Worm (Caenorhabditis elegans) whole organism, L4 larva: ENCODE data around the gene fbxc-40.
"Not testable (repeated sequence)": the region's sequence is repeated elsewhere in the genome, so short reads cannot be mapped to it uniquely, and the experiment has no call there.

Experiments
- F10B5.3 ChIP-seq: sonication (generic microtip); optimal IDR thresholded peaks from 2 replicates; lab custom pipeline; 2016; ENCODE audit warnings: mild to moderate bottlenecking, missing genetic modification characterization, missing compliant biosample characterization
- F26F4.8 ChIP-seq: fragments of 200-800 bp; sonication (Bioruptor generic); conservative IDR thresholded peaks from 2 replicates; pipeline ENCODE4 v1.3.6; 2022; ENCODE audit warnings: missing genetic modification characterization, missing compliant biosample characterization
- F49E8.2 ChIP-seq: sonication (generic microtip); optimal IDR thresholded peaks from 2 replicates; lab custom pipeline; 2016; ENCODE audit warnings: missing compliant biosample characterization, mild to moderate bottlenecking, missing genetic modification characterization, borderline replicate concordance
- R02D3.7 ChIP-seq: fragments of 150-350 bp; sonication (generic microtip); optimal IDR thresholded peaks from 3 replicates; lab custom pipeline; 2014; ENCODE audit warnings: missing biosample characterization, missing genetic modification characterization
- T20F7.1 ChIP-seq: fragments of 200-800 bp; sonication (Bioruptor generic); optimal IDR thresholded peaks from 2 replicates; lab custom pipeline; 2018; ENCODE audit warnings: mild to moderate bottlenecking, missing genetic modification characterization, missing compliant biosample characterization
- T26A8.4 ChIP-seq: fragments of 200-800 bp; sonication (Bioruptor generic); IDR thresholded peaks from 2 replicates; pipeline ENCODE4 v1.3.6; 2022; ENCODE audit warnings: missing genetic modification characterization, missing compliant biosample characterization
- aha-1 ChIP-seq: fragments of 150-350 bp; peaks from one replicate; lab custom pipeline; 2014; ENCODE audit warnings: missing biosample characterization, missing genetic modification characterization
- aly-2 ChIP-seq: sonication (generic microtip); optimal IDR thresholded peaks from 2 replicates; lab custom pipeline; 2018; ENCODE audit warnings: missing biosample characterization, missing genetic modification characterization
- ceh-44 ChIP-seq: fragments of 200-800 bp; sonication (Bioruptor generic); IDR thresholded peaks from 2 replicates; pipeline ENCODE4 v1.3.6; 2022; ENCODE audit warnings: missing genetic modification reagents, missing genetic modification characterization, missing compliant biosample characterization
- ceh-62 ChIP-seq: sonication (generic microtip); optimal IDR thresholded peaks from 2 replicates; lab custom pipeline; 2017; ENCODE audit warnings: missing biosample characterization, missing genetic modification characterization
- cey-2 ChIP-seq: sonication (generic microtip); optimal IDR thresholded peaks from 3 replicates; lab custom pipeline; 2017; ENCODE audit warnings: missing genetic modification characterization, mild to moderate bottlenecking, missing compliant biosample characterization, antibody characterized with exemption, borderline replicate concordance; ENCODE audit not compliant: insufficient read depth
- daf-12 ChIP-seq: fragments of 150-350 bp; optimal IDR thresholded peaks from 2 replicates; lab custom pipeline; 2014; ENCODE audit warnings: missing biosample characterization, missing genetic modification reagents, missing genetic modification characterization
- daf-19 ChIP-seq: fragments of 200-800 bp; sonication (Bioruptor generic); conservative IDR thresholded peaks from 2 replicates; pipeline ENCODE4 v1.3.6; 2022; ENCODE audit warnings: missing genetic modification characterization, missing compliant biosample characterization
- dmd-6 ChIP-seq: fragments of 200-800 bp; sonication (Bioruptor generic); IDR thresholded peaks from 2 replicates; pipeline ENCODE4 v1.3.6; 2022; ENCODE audit warnings: missing genetic modification reagents, missing genetic modification characterization, missing compliant biosample characterization
- dmd-9 ChIP-seq: fragments of 200-800 bp; sonication (Bioruptor generic); IDR thresholded peaks from 2 replicates; pipeline ENCODE4 v1.3.6; 2022; ENCODE audit warnings: missing genetic modification reagents, missing genetic modification characterization, missing compliant biosample characterization
- dpl-1 ChIP-seq: fragments of 150-350 bp; optimal IDR thresholded peaks from 2 replicates; lab custom pipeline; 2014; ENCODE audit warnings: missing biosample characterization, missing genetic modification reagents, missing genetic modification characterization
- egl-27 ChIP-seq: sonication (generic microtip); optimal IDR thresholded peaks from 3 replicates; lab custom pipeline; 2017; ENCODE audit warnings: missing biosample characterization, missing genetic modification reagents, missing genetic modification characterization
- fos-1 ChIP-seq: fragments of 150-350 bp; optimal IDR thresholded peaks from 2 replicates; lab custom pipeline; 2014; ENCODE audit warnings: missing biosample characterization, missing genetic modification characterization
- hif-1 ChIP-seq, 2 experiments: sonication (generic microtip); optimal IDR thresholded peaks; 2 replicates each; lab custom pipeline; 2016 to 2017; ENCODE audit warnings: missing compliant biosample characterization in 2 of 2, missing genetic modification characterization in 2 of 2, missing genetic modification reagents in 2 of 2, missing genotype in 2 of 2, mild to moderate bottlenecking in 1 of 2
- hlh-11 ChIP-seq: fragments of 200-800 bp; sonication (Bioruptor generic); optimal IDR thresholded peaks from 2 replicates; lab custom pipeline; 2018; ENCODE audit warnings: mild to moderate bottlenecking, missing genetic modification characterization, missing compliant biosample characterization
- hlh-30 ChIP-seq: sonication (generic microtip); optimal IDR thresholded peaks from 2 replicates; lab custom pipeline; 2017; ENCODE audit warnings: antibody characterized with exemption, mild to moderate bottlenecking, missing genetic modification characterization, missing compliant biosample characterization; ENCODE audit not compliant: insufficient read depth
- jun-1 ChIP-seq: fragments of 150-350 bp; optimal IDR thresholded peaks from 2 replicates; lab custom pipeline; 2014; ENCODE audit warnings: missing biosample characterization, missing genetic modification reagents, missing genetic modification characterization
- lim-7 ChIP-seq: fragments of 200-800 bp; sonication (Bioruptor generic); IDR thresholded peaks from 2 replicates; pipeline ENCODE4 v1.3.6; 2022; ENCODE audit warnings: missing genetic modification characterization, missing compliant biosample characterization
- lin-29 ChIP-seq: fragments of 200-800 bp; sonication (Bioruptor generic); IDR thresholded peaks from 2 replicates; pipeline ENCODE4 v1.3.6; 2022; ENCODE audit warnings: missing genetic modification reagents, missing genetic modification characterization, missing compliant biosample characterization
- lin-39 ChIP-seq: fragments of 150-350 bp; optimal IDR thresholded peaks from 2 replicates; lab custom pipeline; 2014; ENCODE audit warnings: missing biosample characterization, missing genetic modification reagents, missing genetic modification characterization
- lsy-2 ChIP-seq, 2 experiments: fragments of 150-350 bp in 1 of 2; sonication (generic microtip) in 1 of 2; optimal IDR thresholded peaks; 2 replicates each; lab custom pipeline; 2014 to 2017; ENCODE audit warnings: missing biosample characterization in 2 of 2, missing genetic modification characterization in 2 of 2
- madf-5 ChIP-seq, 2 experiments: fragments of 200-800 bp; sonication (Bioruptor generic); IDR thresholded peaks; 2 replicates each; pipeline ENCODE4 v1.3.6; 2022; ENCODE audit warnings: missing compliant biosample characterization in 2 of 2, missing genetic modification characterization in 2 of 2
- mep-1 ChIP-seq: fragments of 150-350 bp; sonication (generic microtip); optimal IDR thresholded peaks from 3 replicates; lab custom pipeline; 2014; ENCODE audit warnings: missing biosample characterization, missing genetic modification characterization
- nhr-102 ChIP-seq: sonication (generic microtip); optimal IDR thresholded peaks from 2 replicates; lab custom pipeline; 2016; ENCODE audit warnings: mild to moderate bottlenecking, missing genetic modification characterization, moderate library complexity, missing compliant biosample characterization
- nhr-11 ChIP-seq: fragments of 150-350 bp; optimal IDR thresholded peaks from 2 replicates; lab custom pipeline; 2014; ENCODE audit warnings: missing biosample characterization, missing genetic modification characterization
- nhr-28 ChIP-seq: fragments of 150-350 bp; optimal IDR thresholded peaks from 2 replicates; lab custom pipeline; 2014; ENCODE audit warnings: missing biosample characterization, missing genetic modification characterization
- nhr-42 ChIP-seq: fragments of 200-800 bp; sonication (Bioruptor generic); IDR thresholded peaks from 2 replicates; pipeline ENCODE4 v1.3.6; 2022; ENCODE audit warnings: missing genetic modification characterization, missing compliant biosample characterization
- nhr-6 ChIP-seq: fragments of 150-350 bp; optimal IDR thresholded peaks from 2 replicates; lab custom pipeline; 2014; ENCODE audit warnings: missing biosample characterization, missing genetic modification characterization
- nhr-77 ChIP-seq: fragments of 150-350 bp; optimal IDR thresholded peaks from 2 replicates; lab custom pipeline; 2014; ENCODE audit warnings: missing biosample characterization, missing genetic modification characterization
- pha-4 ChIP-seq, 2 experiments: fragments of 150-350 bp in 1 of 2; fragments of 200-800 bp in 1 of 2; sonication (Bioruptor generic) in 1 of 2; IDR thresholded peaks in 1 of 2; optimal IDR thresholded peaks in 1 of 2; 2 replicates each; pipeline versions ENCODE4 v1.3.6 to Lab custom; 2014 to 2022; ENCODE audit warnings: missing genetic modification characterization in 2 of 2, missing genetic modification reagents in 2 of 2, missing biosample characterization in 1 of 2, missing compliant biosample characterization in 1 of 2
- pqm-1 ChIP-seq: sonication (generic microtip); optimal IDR thresholded peaks from 2 replicates; lab custom pipeline; 2017; ENCODE audit warnings: missing biosample characterization, missing genetic modification characterization
- set-16 ChIP-seq: fragments of 200-800 bp; sonication (Bioruptor generic); IDR thresholded peaks from 2 replicates; pipeline ENCODE4 v1.3.6; 2022; ENCODE audit warnings: missing genetic modification reagents, missing genetic modification characterization, missing compliant biosample characterization
- snpc-1.2 ChIP-seq: fragments of 200-800 bp; sonication (Bioruptor generic); IDR thresholded peaks from 2 replicates; pipeline ENCODE4 v1.3.6; 2022; ENCODE audit warnings: missing genetic modification reagents, missing genetic modification characterization, missing compliant biosample characterization
- tra-1 ChIP-seq: fragments of 200-800 bp; sonication (Bioruptor generic); IDR thresholded peaks from 2 replicates; pipeline ENCODE4 v1.3.6; 2022; ENCODE audit warnings: missing genetic modification reagents, missing genetic modification characterization, missing compliant biosample characterization
- unc-130 ChIP-seq: sonication (generic microtip); optimal IDR thresholded peaks from 2 replicates; lab custom pipeline; 2016; ENCODE audit warnings: missing genetic modification reagents, missing genetic modification characterization, missing compliant biosample characterization
- unc-62 ChIP-seq, 3 experiments: fragments of 150-350 bp in 1 of 3; sonication (generic microtip); optimal IDR thresholded peaks in 2 of 3; peaks in 1 of 3; 1 replicate in 1 of 3; 2 replicates in 2 of 3; lab custom pipeline; 2014 to 2017; ENCODE audit warnings: missing biosample characterization in 3 of 3, missing genetic modification characterization in 3 of 3, missing genetic modification reagents in 3 of 3, missing genotype in 1 of 3
- ztf-11 ChIP-seq: fragments of 150-350 bp; optimal IDR thresholded peaks from 2 replicates; lab custom pipeline; 2014; ENCODE audit warnings: missing biosample characterization, missing genetic modification characterization
- ztf-7 ChIP-seq: fragments of 150-350 bp; optimal IDR thresholded peaks from 2 replicates; lab custom pipeline; 2014; ENCODE audit warnings: missing biosample characterization, missing genetic modification characterization

Gene fbxc-40

ce11 chrII:985703-986102 is at the start of gene fbxc-40:
TSS of gene fbxc-40 (plus strand) at chrII:986003.
- TF ChIP-seq F26F4.8 (GFP tag; lab: Robert Waterston, UW); nhr-28; jun-1 (tag; lab: Kevin White, UChicago): not testable (repeated sequence)

DNA sequence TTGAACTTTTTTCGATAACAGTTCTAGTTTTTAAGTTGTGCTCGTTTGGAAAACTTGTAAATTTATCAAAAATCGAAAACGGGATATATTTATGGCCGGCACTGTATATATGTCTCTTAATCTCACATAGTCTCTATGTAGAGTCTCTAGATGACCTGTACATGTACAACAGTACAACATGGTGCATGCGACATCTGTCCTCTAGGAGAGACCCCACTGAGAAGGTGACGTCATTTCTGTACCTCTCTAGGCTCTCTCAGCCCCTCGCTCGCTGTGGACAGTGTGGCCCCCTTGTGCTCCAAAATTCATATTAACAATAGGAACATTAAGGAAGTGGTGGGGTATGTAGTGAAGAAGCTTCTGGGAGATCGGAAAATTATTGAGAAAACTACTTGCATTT is 48.5 kb upstream of the fbxc-40 start:
- TF ChIP-seq unc-62 (GFP tag; optimal IDR thresholded peaks at IDR 0.05 in 1 of 2; lab: Kevin White, UChicago) (peak in 1 of 2 experiments; percentile 28), unc-62 (tag; optimal IDR thresholded peaks at IDR 0.05; lab: Kevin White, UChicago) (no peak), aha-1 (tag; lab: Kevin White, UChicago) (peak; percentile 23), dmd-6 (GFP tag; lab: Robert Waterston, UW) (no peak)
- TF ChIP-seq, all 104 proteins: peak for 2

DNA sequence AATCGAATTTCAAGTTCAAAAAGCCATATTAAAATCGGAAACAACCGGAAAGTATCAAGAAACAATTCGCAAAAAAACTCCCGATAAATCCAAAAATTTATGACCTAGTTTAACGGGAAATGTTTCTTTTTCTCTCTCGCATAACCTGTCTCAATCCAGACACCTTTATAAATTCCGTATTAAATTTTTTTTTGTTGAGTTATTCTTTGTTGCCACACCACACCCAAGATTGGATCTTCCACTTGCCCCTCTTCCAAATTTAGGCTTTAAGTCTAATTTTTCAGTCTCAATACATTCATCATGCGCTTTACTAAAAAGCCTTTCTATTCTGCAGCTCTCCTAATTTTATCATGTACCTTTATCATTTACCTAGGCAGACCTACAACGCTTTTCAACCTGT is 47.3 kb upstream of the fbxc-40 start, which contains the start of gene R07C3.3:
R07C3.3 (plus strand) TSS at position 301 of the 400 bp plus-strand sequence.
- no peak for TF ChIP-seq nhr-11 (tag; lab: Kevin White, UChicago)
- TF ChIP-seq dpl-1 (GFP tag; lab: Kevin White, UChicago), result no peak
- no peak for TF ChIP-seq tra-1
- no peak for TF ChIP-seq F10B5.3 (tag; lab: Kevin White, UChicago)
- TF ChIP-seq unc-62 (GFP tag; optimal IDR thresholded peaks at IDR 0.05 in 1 of 2; lab: Kevin White, UChicago), result no peak
- TF ChIP-seq unc-62 (tag; optimal IDR thresholded peaks at IDR 0.05; lab: Kevin White, UChicago), result no peak
- TF ChIP-seq lim-7 (GFP tag; lab: Robert Waterston, UW), result no peak
- TF ChIP-seq daf-12 (tag; lab: Kevin White, UChicago), result no peak
- TF ChIP-seq lsy-2 (tag; optimal IDR thresholded peaks at IDR 0.05; lab: Kevin White, UChicago), result no peak
- TF ChIP-seq madf-5 (GFP tag; IDR thresholded peaks at IDR 0.05; lab: Robert Waterston, UW), result no peak
- TF ChIP-seq hif-1 (tag; optimal IDR thresholded peaks at IDR 0.05; lab: Kevin White, UChicago), result no peak
- no peak for TF ChIP-seq R02D3.7 (tag; lab: Kevin White, UChicago)
- no peak for TF ChIP-seq set-16 (GFP tag; lab: Robert Waterston, UW)
- no peak for TF ChIP-seq snpc-1.2
- TF ChIP-seq F49E8.2 (tag; lab: Kevin White, UChicago), result no peak
- no peak for TF ChIP-seq T20F7.1 (GFP tag; lab: Kevin White, UChicago)
- TF ChIP-seq T26A8.4 (GFP tag; lab: Robert Waterston, UW), result no peak
- TF ChIP-seq ztf-7 (tag; lab: Kevin White, UChicago), result no peak
- TF ChIP-seq fos-1 (tag; lab: Kevin White, UChicago), result no peak
- TF ChIP-seq lin-39 (tag; lab: Kevin White, UChicago), result no peak

ce11 chrII:940779-941178 is 45.0 kb upstream of the fbxc-40 start, which contains the start of gene fbxc-36:
TSS of gene fbxc-36 (plus strand) at chrII:940983.
- TF ChIP-seq nhr-28 (peak; percentile 53), nhr-42 (GFP tag; lab: Robert Waterston, UW) (no peak), ceh-44 (GFP tag; lab: Robert Waterston, UW) (no peak), egl-27 (no peak)

DNA sequence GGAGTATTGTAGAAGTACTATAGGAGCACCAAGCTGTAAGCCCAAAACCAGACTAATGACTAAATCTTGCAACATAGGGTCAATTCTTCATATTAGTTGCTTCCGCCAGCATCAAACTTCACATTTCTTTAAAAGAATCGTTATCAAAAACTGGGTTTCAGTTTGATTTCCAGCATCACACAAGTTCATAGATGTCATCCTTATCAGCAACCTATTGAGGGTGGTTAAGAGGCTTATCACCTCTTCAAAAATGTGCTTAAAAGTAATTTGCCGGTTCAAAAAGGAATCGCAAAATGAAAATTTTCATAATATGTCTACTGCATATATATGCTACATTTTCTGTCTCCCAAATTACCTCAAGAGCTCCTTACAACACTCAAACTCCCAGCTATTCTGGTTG is 42.0 kb upstream of the fbxc-40 start, which contains the start of gene clec-43:
clec-43 (plus strand) TSS at position 294 of the 400 bp plus-strand sequence.
- no peak for TF ChIP-seq pha-4 (GFP tag; IDR thresholded peaks at IDR 0.05; lab: Robert Waterston, UW)
- no peak for TF ChIP-seq pha-4 (tag; optimal IDR thresholded peaks at IDR 0.05; lab: Kevin White, UChicago)
- no peak for TF ChIP-seq nhr-6
- TF ChIP-seq T26A8.4 (GFP tag; lab: Robert Waterston, UW), result no peak
- no peak for TF ChIP-seq ztf-11 (tag; lab: Kevin White, UChicago)
- peak; percentile 92 for TF ChIP-seq pqm-1 (tag; lab: Kevin White, UChicago)
- TF ChIP-seq nhr-11 (tag; lab: Kevin White, UChicago), result no peak
- peak; percentile 36 for TF ChIP-seq nhr-77 (tag; lab: Kevin White, UChicago)
- no peak for TF ChIP-seq dmd-9 (GFP tag; lab: Robert Waterston, UW)
- no peak for TF ChIP-seq lin-29 (GFP tag; lab: Robert Waterston, UW)
- TF ChIP-seq nhr-28, result peak; percentile 70
- TF ChIP-seq nhr-102, result no peak
- no peak for TF ChIP-seq mep-1 (tag; lab: Kevin White, UChicago)
- TF ChIP-seq cey-2 (tag; lab: Kevin White, UChicago), result no peak
- no peak for TF ChIP-seq aly-2 (tag; lab: Kevin White, UChicago)
- no peak for TF ChIP-seq ceh-62 (tag; lab: Kevin White, UChicago)
- TF ChIP-seq aha-1 (tag; lab: Kevin White, UChicago), result no peak
- TF ChIP-seq dmd-6 (GFP tag; lab: Robert Waterston, UW), result peak; percentile 81
- TF ChIP-seq hlh-30 (tag; lab: Kevin White, UChicago), result no peak
- TF ChIP-seq tra-1, result no peak
- TF ChIP-seq unc-130 (GFP tag; lab: Kevin White, UChicago), result no peak
- peak; percentile 32 for TF ChIP-seq hlh-11 (tag; lab: Kevin White, UChicago)
- no peak for TF ChIP-seq daf-19 (GFP tag; lab: Robert Waterston, UW)
